Fruit fly (Drosophila melanogaster): ENCODE results near the gene Cyp309a2.

The Cyp309a2 gene

DNA sequence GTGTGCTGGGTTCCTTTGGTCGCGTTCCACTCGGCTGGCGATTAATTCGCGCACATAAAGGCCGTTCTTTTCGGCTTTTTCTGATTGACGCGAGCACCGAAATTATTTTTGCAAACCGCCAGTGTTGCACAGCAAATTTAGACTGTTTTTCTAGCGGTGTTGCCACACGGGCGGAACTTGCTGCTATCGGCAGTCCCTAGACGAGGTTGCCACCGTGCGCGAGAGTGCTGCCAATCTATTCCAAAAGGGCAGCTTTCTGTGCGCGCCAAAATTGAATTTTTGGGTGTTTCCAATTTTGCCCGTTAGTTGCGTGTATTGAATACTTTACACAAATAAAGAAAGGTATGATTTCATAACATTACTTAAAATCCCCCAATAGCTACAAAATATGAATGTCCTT, 12.4 kb upstream of the Cyp309a2 start, which contains the start of gene Drp1:
TSS of gene Drp1 (minus strand) at position 146 of the 400 bp plus-strand sequence.
- no peak for TF ChIP-seq N (GFP tag; optimal IDR thresholded peaks at IDR 0.05)
- no peak for TF ChIP-seq Dif (GFP tag; optimal IDR thresholded peaks at IDR 0.05; ENCODE audit: partially characterized antibody)
- no peak for TF ChIP-seq dmrt93B (GFP tag; optimal IDR thresholded peaks at IDR 0.05)
- TF ChIP-seq Abd-B (GFP tag; optimal IDR thresholded peaks at IDR 0.05), result no peak
- TF ChIP-seq foxo (GFP tag; optimal IDR thresholded peaks at IDR 0.05), result peak in 1 of 2 experiments; percentile 64
- TF ChIP-seq jim (GFP tag; optimal IDR thresholded peaks at IDR 0.05), result peak; percentile 39
- TF ChIP-seq GATAd (GFP tag; optimal IDR thresholded peaks at IDR 0.05), result no peak
- TF ChIP-seq Vsx2 (GFP tag; optimal IDR thresholded peaks at IDR 0.05; ENCODE audit: partially characterized antibody), result no peak
- no peak for TF ChIP-seq Rel (GFP tag; optimal IDR thresholded peaks at IDR 0.05)
- peak; percentile 51 for TF ChIP-seq Rel (tag; optimal IDR thresholded peaks at IDR 0.05)
- TF ChIP-seq Hr83 (GFP tag; optimal IDR thresholded peaks at IDR 0.05; ENCODE audit: poor library complexity, severe bottlenecking), result peak; percentile 86
- TF ChIP-seq fru (GFP tag; optimal IDR thresholded peaks at IDR 0.05), result peak; percentile 38
- TF ChIP-seq dsf (GFP tag; optimal IDR thresholded peaks at IDR 0.05; ENCODE audit: borderline replicate concordance), result no peak
- TF ChIP-seq ey (GFP tag; optimal IDR thresholded peaks at IDR 0.05), result peak; percentile 18
- no peak for TF ChIP-seq lola (GFP tag; optimal IDR thresholded peaks at IDR 0.05)
- TF ChIP-seq OdsH (GFP tag; optimal IDR thresholded peaks at IDR 0.05), result no peak
- TF ChIP-seq h (GFP tag; optimal IDR thresholded peaks at IDR 0.05), result peak; percentile 38
- TF ChIP-seq sage (GFP tag; optimal IDR thresholded peaks at IDR 0.05), result no peak
- no peak for TF ChIP-seq CrebA (GFP tag; optimal IDR thresholded peaks at IDR 0.05; ENCODE audit: borderline replicate concordance)
- peak; percentile 37 for TF ChIP-seq HLH106 (tag; optimal IDR thresholded peaks at IDR 0.05)
- TF ChIP-seq Jra (GFP tag; optimal IDR thresholded peaks at IDR 0.05), result peak; percentile 50
- TF ChIP-seq usp (GFP tag; optimal IDR thresholded peaks at IDR 0.05), result no peak
- TF ChIP-seq Mio (GFP tag; optimal IDR thresholded peaks at IDR 0.05), result no peak
- TF ChIP-seq psq (GFP tag; optimal IDR thresholded peaks at IDR 0.05), result no peak
- no peak for TF ChIP-seq pan (optimal IDR thresholded peaks at IDR 0.05)
- TF ChIP-seq Myc (optimal IDR thresholded peaks at IDR 0.05), result no peak
- no peak for TF ChIP-seq dl (GFP tag; optimal IDR thresholded peaks at IDR 0.05; ENCODE audit: insufficient read depth in 1 of 2, partially characterized antibody in 2 of 2)
- no peak for TF ChIP-seq tai (GFP tag; optimal IDR thresholded peaks at IDR 0.05)
- peak; percentile 34 for TF ChIP-seq br (GFP tag; optimal IDR thresholded peaks at IDR 0.05)
- TF ChIP-seq rgr (GFP tag; optimal IDR thresholded peaks at IDR 0.05), result peak; percentile 60
- TF ChIP-seq woc (GFP tag; optimal IDR thresholded peaks at IDR 0.05), result no peak
- TF ChIP-seq brk (GFP tag; optimal IDR thresholded peaks at IDR 0.05), result no peak
- TF ChIP-seq sv (GFP tag; optimal IDR thresholded peaks at IDR 0.05), result peak; percentile 12
- no peak for TF ChIP-seq CG32264 (GFP tag; optimal IDR thresholded peaks at IDR 0.05)

- TF ChIP-seq dl (GFP tag; optimal IDR thresholded peaks at IDR 0.05; ENCODE audit: insufficient read depth in 1 of 2, partially characterized antibody in 2 of 2) (no peak), psq (GFP tag; optimal IDR thresholded peaks at IDR 0.05) (no peak), rgr (GFP tag; optimal IDR thresholded peaks at IDR 0.05) (peak; percentile 40), HLH106 (tag; optimal IDR thresholded peaks at IDR 0.05) (peak; percentile 1), Abd-B (GFP tag; optimal IDR thresholded peaks at IDR 0.05) (no peak), dsf (GFP tag; optimal IDR thresholded peaks at IDR 0.05; ENCODE audit: borderline replicate concordance) (no peak), Sp1 (GFP tag; optimal IDR thresholded peaks at IDR 0.05) (no peak), foxo (GFP tag; optimal IDR thresholded peaks at IDR 0.05) (peak in 1 of 2 experiments; percentile 28), ey (GFP tag; optimal IDR thresholded peaks at IDR 0.05) (no peak), CG32264 (GFP tag; optimal IDR thresholded peaks at IDR 0.05) (no peak), h (GFP tag; optimal IDR thresholded peaks at IDR 0.05) (no peak)
These were observed 11.7 kb upstream of the Cyp309a2 start for dm6 chr2L:2584461-2585056.

dm6 chr2L:2579669-2580351, 7.0 kb upstream of the Cyp309a2 start, which contains the start of the genes ND-B17.2 and Arpc5:
ND-B17.2 (minus strand) TSS chr2L:2580172.
Arpc5 (plus strand) TSS chr2L:2580292.
- TF ChIP-seq Dif (GFP tag; optimal IDR thresholded peaks at IDR 0.05; ENCODE audit: partially characterized antibody), result no peak
- no peak for TF ChIP-seq Rel (GFP tag; optimal IDR thresholded peaks at IDR 0.05)
- peak; percentile 50 for TF ChIP-seq Rel (tag; optimal IDR thresholded peaks at IDR 0.05)
- TF ChIP-seq dmrt93B (GFP tag; optimal IDR thresholded peaks at IDR 0.05), result no peak
- TF ChIP-seq Sp1 (GFP tag; optimal IDR thresholded peaks at IDR 0.05), result no peak
- peak; percentile 25 for TF ChIP-seq HLH106 (tag; optimal IDR thresholded peaks at IDR 0.05)
